Worm (Caenorhabditis elegans): ENCODE measurements around the gene him-8.

DNA sequence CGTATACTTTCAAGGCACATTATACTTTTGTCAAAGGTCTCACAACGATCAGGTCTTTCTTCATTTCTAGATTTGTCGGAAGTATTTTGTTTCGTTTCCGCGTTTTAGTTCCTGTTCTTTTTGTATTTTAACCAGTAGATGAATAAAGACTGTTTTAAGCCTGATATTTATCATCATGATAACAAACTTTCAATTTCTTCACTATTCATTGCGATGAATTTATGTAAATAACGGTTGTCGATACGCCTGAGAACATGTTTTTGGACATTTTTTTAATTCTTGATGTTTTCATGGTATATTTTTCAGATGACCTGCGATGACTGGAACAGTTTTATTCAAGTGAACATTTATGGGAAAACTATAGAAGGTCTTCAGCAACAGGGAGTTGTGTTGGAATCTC, 3.3 kb upstream of the him-8 start, which contains the start of gene zim-3:
- TF ChIP-seq tra-1 (GFP tag; IDR thresholded peaks at IDR 0.05) = no peak
- no peak for TF ChIP-seq duxl-1 (tag; optimal IDR thresholded peaks at IDR 0.05; ENCODE audit: poor library complexity)
- TF ChIP-seq zip-11 (GFP tag; IDR thresholded peaks at IDR 0.05) = no peak
- no peak for TF ChIP-seq mdl-1 (tag; optimal IDR thresholded peaks at IDR 0.05)
- no peak for TF ChIP-seq nhr-6 (tag; optimal IDR thresholded peaks at IDR 0.05)
- TF ChIP-seq aly-2 (tag; optimal IDR thresholded peaks at IDR 0.05) = no peak

Data from whole organism, L4 larva.